Worm (Caenorhabditis elegans) whole organism, late embryonic: Measurements from ENCODE around the gene srw-145.

Experiments
- C38D4.7 ChIP-seq: fragments of 200-800 bp; sonication (Bioruptor generic); optimal IDR thresholded peaks from 2 replicates; lab custom pipeline; 2018; ENCODE audit warnings: mild to moderate bottlenecking, missing genetic modification characterization, moderate library complexity, missing compliant biosample characterization
- K02D7.2 ChIP-seq: sonication (generic microtip); optimal IDR thresholded peaks from 2 replicates; lab custom pipeline; 2017; ENCODE audit warnings: mild to moderate bottlenecking, missing genetic modification characterization, missing compliant biosample characterization
- ceh-34 ChIP-seq: sonication (generic microtip); optimal IDR thresholded peaks from 2 replicates; lab custom pipeline; 2016; ENCODE audit warnings: mild to moderate bottlenecking, missing genetic modification characterization, missing compliant biosample characterization
- eyg-1 ChIP-seq: sonication (generic microtip); optimal IDR thresholded peaks from 2 replicates; lab custom pipeline; 2016; ENCODE audit warnings: missing genotype, missing genetic modification characterization, missing compliant biosample characterization
- fkh-10 ChIP-seq: fragments of 150-350 bp; optimal IDR thresholded peaks from 2 replicates; lab custom pipeline; 2014; ENCODE audit warnings: missing biosample characterization, missing genetic modification reagents, missing genetic modification characterization
- madf-2 ChIP-seq: sonication (generic microtip); optimal IDR thresholded peaks from 2 replicates; lab custom pipeline; 2017; ENCODE audit warnings: missing genetic modification characterization, missing compliant biosample characterization
- nfya-1 ChIP-seq: sonication (generic microtip); optimal IDR thresholded peaks from 2 replicates; lab custom pipeline; 2017; ENCODE audit warnings: missing genetic modification characterization, mild to moderate bottlenecking, missing compliant biosample characterization, antibody characterized with exemption, moderate library complexity
- pha-4 ChIP-seq: fragments of 150-350 bp; optimal IDR thresholded peaks from 2 replicates; lab custom pipeline; 2018; ENCODE audit warnings: missing biosample characterization, missing genetic modification reagents, missing genetic modification characterization
- pqm-1 ChIP-seq: sonication (generic microtip); optimal IDR thresholded peaks from 2 replicates; lab custom pipeline; 2016; ENCODE audit warnings: missing genetic modification characterization, missing compliant biosample characterization
- sox-4 ChIP-seq: sonication (generic microtip); optimal IDR thresholded peaks from 2 replicates; lab custom pipeline; 2017; ENCODE audit warnings: mild to moderate bottlenecking, missing genetic modification characterization, inconsistent platforms, missing compliant biosample characterization
- tbx-2 ChIP-seq: sonication (generic microtip); optimal IDR thresholded peaks from 2 replicates; lab custom pipeline; 2016; ENCODE audit warnings: missing genetic modification characterization, missing compliant biosample characterization
- tbx-7 ChIP-seq: sonication (generic microtip); optimal IDR thresholded peaks from 2 replicates; lab custom pipeline; 2016; ENCODE audit warnings: missing genotype, missing genetic modification characterization, missing compliant biosample characterization

DNA sequence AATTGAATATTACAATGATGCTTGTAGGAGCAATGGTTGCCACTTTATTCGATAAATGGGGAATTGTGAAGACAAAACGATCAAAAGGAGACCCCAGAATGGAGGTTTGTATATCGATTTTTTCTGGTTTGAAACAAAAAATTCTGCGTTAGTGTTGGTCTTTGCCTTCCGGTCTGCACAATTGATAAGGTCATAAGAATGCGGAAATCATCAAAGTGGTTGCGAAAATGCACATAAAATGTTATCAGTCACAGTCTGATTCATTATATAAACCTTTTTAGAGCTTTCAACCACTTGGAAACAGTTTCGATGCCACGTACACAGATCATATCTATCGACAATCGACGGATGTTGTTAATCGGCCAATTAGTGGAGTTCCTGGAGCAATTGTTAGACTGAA is 43.4 kb upstream of the srw-145 start:
- no peak for TF ChIP-seq fkh-10 (GFP tag; lab: Kevin White, UChicago)
- no peak for TF ChIP-seq tbx-2
- TF ChIP-seq sox-4 (tag; lab: Kevin White, UChicago): no peak
- TF ChIP-seq tbx-7 (tag; lab: Kevin White, UChicago): no peak
- TF ChIP-seq C38D4.7: no peak
- TF ChIP-seq K02D7.2 (tag; lab: Kevin White, UChicago): no peak
- TF ChIP-seq pqm-1 (tag; lab: Kevin White, UChicago): no peak
- TF ChIP-seq nfya-1: no peak
- no peak for TF ChIP-seq ceh-34 (tag; lab: Kevin White, UChicago)
- TF ChIP-seq eyg-1 (tag; lab: Kevin White, UChicago): no peak
- no peak for TF ChIP-seq madf-2 (tag; lab: Kevin White, UChicago)
- no peak for TF ChIP-seq pha-4
